Worm (Caenorhabditis elegans): ENCODE measurements around the gene B0281.4.

ce11 chrII:2305507-2305906 is 6.9 kb upstream of the B0281.4 start:
- no peak for TF ChIP-seq sox-2 (GFP tag; IDR thresholded peaks at IDR 0.05)
- no peak for TF ChIP-seq rnt-1 (tag; optimal IDR thresholded peaks at IDR 0.05)
- TF ChIP-seq unc-42 (tag; optimal IDR thresholded peaks at IDR 0.05) = no peak
- TF ChIP-seq ceh-6 (GFP tag; optimal IDR thresholded peaks at IDR 0.05) = no peak
- no peak for TF ChIP-seq tbx-7 (tag; optimal IDR thresholded peaks at IDR 0.05)
- no peak for TF ChIP-seq C38D4.7 (GFP tag; optimal IDR thresholded peaks at IDR 0.05)
- no peak for TF ChIP-seq ama-1 (optimal IDR thresholded peaks at IDR 0.05)
- TF ChIP-seq ahr-1 (tag; optimal IDR thresholded peaks at IDR 0.05) = no peak
- no peak for TF ChIP-seq elt-4 (tag; optimal IDR thresholded peaks at IDR 0.05)
- TF ChIP-seq odd-2 (tag; optimal IDR thresholded peaks at IDR 0.05) = no peak
- no peak for TF ChIP-seq zip-5 (tag; optimal IDR thresholded peaks at IDR 0.05)
